Worm (Caenorhabditis elegans) whole organism, L3 larva: ENCODE results near the gene C01B10.7.

Experiments
- R02D3.7 ChIP-seq: fragments of 150-350 bp; optimal IDR thresholded peaks from 2 replicates; lab custom pipeline; 2014; ENCODE audit warnings: missing biosample characterization, missing genetic modification characterization
- ZK546.5 ChIP-seq: sonication (generic microtip); optimal IDR thresholded peaks from 2 replicates; lab custom pipeline; 2017; ENCODE audit warnings: missing biosample characterization, missing genetic modification characterization
- aly-2 ChIP-seq: fragments of 150-350 bp; optimal IDR thresholded peaks from 2 replicates; lab custom pipeline; 2014; ENCODE audit warnings: missing biosample characterization, missing genetic modification characterization
- ama-1 ChIP-seq: fragments of 150-350 bp; optimal IDR thresholded peaks from 2 replicates; lab custom pipeline; 2018
- ceh-16 ChIP-seq: sonication (generic microtip); optimal IDR thresholded peaks from 2 replicates; lab custom pipeline; 2017; ENCODE audit warnings: missing biosample characterization, missing genetic modification characterization
- ceh-28 ChIP-seq: fragments of 150-350 bp; optimal IDR thresholded peaks from 2 replicates; lab custom pipeline; 2014; ENCODE audit warnings: missing biosample characterization, missing genetic modification reagents, missing genetic modification characterization
- ceh-9 ChIP-seq: sonication (generic microtip); optimal IDR thresholded peaks from 2 replicates; lab custom pipeline; 2018; ENCODE audit warnings: missing biosample characterization, missing genetic modification characterization
- daf-12 ChIP-seq: fragments of 150-350 bp; optimal IDR thresholded peaks from 2 replicates; lab custom pipeline; 2014; ENCODE audit warnings: missing biosample characterization, missing genetic modification reagents, missing genetic modification characterization
- egl-27 ChIP-seq: sonication (generic microtip); optimal IDR thresholded peaks from 4 replicates; lab custom pipeline; 2017; ENCODE audit warnings: missing biosample characterization, missing genetic modification reagents, missing genetic modification characterization
- egl-5 ChIP-seq: fragments of 150-350 bp; optimal IDR thresholded peaks from 2 replicates; lab custom pipeline; 2017; ENCODE audit warnings: missing biosample characterization, missing genetic modification reagents, missing genetic modification characterization, inconsistent platforms
- elt-1 ChIP-seq: fragments of 150-350 bp; optimal IDR thresholded peaks from 2 replicates; lab custom pipeline; 2014; ENCODE audit warnings: missing biosample characterization, missing genetic modification characterization
- elt-2 ChIP-seq: sonication (generic microtip); optimal IDR thresholded peaks from 2 replicates; lab custom pipeline; 2016; ENCODE audit warnings: missing genetic modification reagents, mild to moderate bottlenecking, missing genetic modification characterization, missing compliant biosample characterization
- elt-3 ChIP-seq, 3 experiments: fragments of 150-350 bp in 1 of 3; sonication (generic microtip) in 2 of 3; optimal IDR thresholded peaks; 2 replicates in 2 of 3; 4 replicates in 1 of 3; lab custom pipeline; 2014 to 2017; ENCODE audit warnings: missing biosample characterization in 3 of 3, missing genetic modification characterization in 3 of 3
- eor-1 ChIP-seq, 2 experiments: fragments of 150-350 bp; optimal IDR thresholded peaks; 2 replicates each; lab custom pipeline; 2014 to 2018; ENCODE audit warnings: missing biosample characterization in 2 of 2, missing genetic modification characterization in 2 of 2
- fkh-10 ChIP-seq: sonication (generic microtip); optimal IDR thresholded peaks from 2 replicates; lab custom pipeline; 2017; ENCODE audit warnings: missing biosample characterization, missing genetic modification reagents, missing genetic modification characterization
- fkh-2 ChIP-seq: fragments of 150-350 bp; optimal IDR thresholded peaks from 2 replicates; lab custom pipeline; 2014; ENCODE audit warnings: missing biosample characterization, missing genetic modification reagents, missing genetic modification characterization
- hmg-11 ChIP-seq: sonication (generic microtip); optimal IDR thresholded peaks from 2 replicates; lab custom pipeline; 2016; ENCODE audit warnings: missing genetic modification characterization, missing compliant biosample characterization
- jun-1 ChIP-seq: fragments of 150-350 bp; optimal IDR thresholded peaks from 2 replicates; lab custom pipeline; 2014; ENCODE audit warnings: missing biosample characterization, missing genetic modification reagents, missing genetic modification characterization
- lin-15B ChIP-seq: fragments of 150-350 bp; optimal IDR thresholded peaks from 2 replicates; lab custom pipeline; 2014; ENCODE audit warnings: missing biosample characterization, missing genetic modification characterization
- lin-39 ChIP-seq: fragments of 150-350 bp; optimal IDR thresholded peaks from 2 replicates; lab custom pipeline; 2018; ENCODE audit warnings: missing biosample characterization, missing genetic modification reagents, missing genetic modification characterization
- lsy-12 ChIP-seq: sonication (generic microtip); optimal IDR thresholded peaks from 2 replicates; lab custom pipeline; 2016; ENCODE audit warnings: mild to moderate bottlenecking, missing genetic modification characterization, missing compliant biosample characterization
- mdl-1 ChIP-seq: fragments of 150-350 bp; optimal IDR thresholded peaks from 2 replicates; lab custom pipeline; 2014; ENCODE audit warnings: missing biosample characterization, missing genetic modification characterization
- mml-1 ChIP-seq: fragments of 150-350 bp; sonication (generic microtip); optimal IDR thresholded peaks from 3 replicates; lab custom pipeline; 2014; ENCODE audit warnings: missing biosample characterization, missing genetic modification characterization
- nfya-1 ChIP-seq: sonication (generic microtip); optimal IDR thresholded peaks from 2 replicates; lab custom pipeline; 2017; ENCODE audit warnings: missing genetic modification characterization, mild to moderate bottlenecking, missing compliant biosample characterization, antibody characterized with exemption, moderate library complexity; ENCODE audit not compliant: insufficient read depth
- nhr-11 ChIP-seq: fragments of 150-350 bp; optimal IDR thresholded peaks from 2 replicates; lab custom pipeline; 2014; ENCODE audit warnings: missing biosample characterization, missing genetic modification characterization
- nhr-23 ChIP-seq: fragments of 150-350 bp; optimal IDR thresholded peaks from 2 replicates; lab custom pipeline; 2014; ENCODE audit warnings: missing biosample characterization, missing genetic modification reagents, missing genetic modification characterization
- nhr-237 ChIP-seq: fragments of 150-350 bp; optimal IDR thresholded peaks from 2 replicates; lab custom pipeline; 2014; ENCODE audit warnings: missing biosample characterization, missing genetic modification characterization
- nhr-25 ChIP-seq: sonication (generic microtip); optimal IDR thresholded peaks from 2 replicates; lab custom pipeline; 2017; ENCODE audit warnings: missing biosample characterization, missing genetic modification characterization
- nhr-28 ChIP-seq: fragments of 150-350 bp; optimal IDR thresholded peaks from 2 replicates; lab custom pipeline; 2014; ENCODE audit warnings: missing biosample characterization, missing genetic modification characterization
- nhr-43 ChIP-seq: sonication (generic microtip); optimal IDR thresholded peaks from 2 replicates; lab custom pipeline; 2016; ENCODE audit warnings: mild to moderate bottlenecking, missing genetic modification characterization, missing compliant biosample characterization; ENCODE audit not compliant: poor library complexity, severe bottlenecking
- nhr-67 ChIP-seq: fragments of 150-350 bp; optimal IDR thresholded peaks from 2 replicates; lab custom pipeline; 2014; ENCODE audit warnings: missing biosample characterization, missing genetic modification characterization
- nhr-76 ChIP-seq: fragments of 150-350 bp; sonication (generic microtip); optimal IDR thresholded peaks from 5 replicates; lab custom pipeline; 2014; ENCODE audit warnings: missing biosample characterization, missing genetic modification characterization
- pha-4 ChIP-seq: fragments of 150-350 bp; optimal IDR thresholded peaks from 2 replicates; lab custom pipeline; 2014; ENCODE audit warnings: missing biosample characterization, missing genetic modification reagents, missing genetic modification characterization
- pqm-1 ChIP-seq: fragments of 150-350 bp; optimal IDR thresholded peaks from 2 replicates; lab custom pipeline; 2017; ENCODE audit warnings: missing biosample characterization, missing genetic modification characterization, inconsistent platforms
- sea-2 ChIP-seq: fragments of 150-350 bp; sonication (generic microtip); optimal IDR thresholded peaks from 4 replicates; lab custom pipeline; 2014; ENCODE audit warnings: missing biosample characterization, missing genetic modification reagents, missing genetic modification characterization
- skn-1 ChIP-seq: fragments of 150-350 bp; optimal IDR thresholded peaks from 2 replicates; lab custom pipeline; 2014; ENCODE audit warnings: missing biosample characterization, missing genetic modification characterization
- snpc-4 ChIP-seq: fragments of 150-350 bp; optimal IDR thresholded peaks from 2 replicates; lab custom pipeline; 2014; ENCODE audit warnings: missing biosample characterization, missing genetic modification characterization
- tbx-2 ChIP-seq: sonication (generic microtip); optimal IDR thresholded peaks from 2 replicates; lab custom pipeline; 2016; ENCODE audit warnings: mild to moderate bottlenecking, missing genetic modification characterization, missing compliant biosample characterization
- unc-39 ChIP-seq: sonication (generic microtip); optimal IDR thresholded peaks from 4 replicates; lab custom pipeline; 2017; ENCODE audit warnings: missing biosample characterization, missing genetic modification characterization
- unc-62 ChIP-seq: fragments of 150-350 bp; sonication (generic microtip); optimal IDR thresholded peaks from 4 replicates; lab custom pipeline; 2014; ENCODE audit warnings: missing biosample characterization, missing genetic modification reagents, missing genetic modification characterization
- zag-1 ChIP-seq: fragments of 150-350 bp; optimal IDR thresholded peaks from 2 replicates; lab custom pipeline; 2014; ENCODE audit warnings: missing biosample characterization, missing genetic modification characterization
- ztf-11 ChIP-seq: fragments of 150-350 bp; optimal IDR thresholded peaks from 2 replicates; lab custom pipeline; 2014; ENCODE audit warnings: missing biosample characterization, missing genetic modification characterization
- ztf-4 ChIP-seq: fragments of 150-350 bp; optimal IDR thresholded peaks from 2 replicates; lab custom pipeline; 2014; ENCODE audit warnings: missing biosample characterization, missing genetic modification characterization

Gene C01B10.7

ce11 chrIV:6621252-6621651 is 17.1 kb upstream of the C01B10.7 start, which contains the start of gene C01B10.3:
C01B10.3 (minus strand) TSS chrIV:6621352.
- TF ChIP-seq elt-3 (tag; optimal IDR thresholded peaks at IDR 0.05; lab: Kevin White, UChicago) (no peak), daf-12 (no peak), lsy-12 (tag; lab: Kevin White, UChicago) (no peak), nhr-67 (tag; lab: Kevin White, UChicago) (no peak), ceh-9 (tag; lab: Kevin White, UChicago) (no peak), ztf-4 (tag; lab: Kevin White, UChicago) (no peak), nhr-43 (tag; lab: Kevin White, UChicago) (no peak), nhr-25 (tag; lab: Kevin White, UChicago) (no peak), pha-4 (tag; lab: Kevin White, UChicago) (no peak), unc-39 (tag; lab: Kevin White, UChicago) (no peak), R02D3.7 (no peak), fkh-2 (tag; lab: Kevin White, UChicago) (no peak), tbx-2 (tag; lab: Kevin White, UChicago) (no peak), mdl-1 (tag; lab: Kevin White, UChicago) (no peak), elt-2 (no peak), nhr-23 (no peak), aly-2 (tag; lab: Kevin White, UChicago) (no peak), ceh-16 (tag; lab: Kevin White, UChicago) (no peak)

- no peak for TF ChIP-seq tbx-2 (tag; lab: Kevin White, UChicago)
- no peak for TF ChIP-seq jun-1 (tag; lab: Kevin White, UChicago)
- no peak for TF ChIP-seq lin-39 (tag; lab: Kevin White, UChicago)
- no peak for TF ChIP-seq elt-1
- TF ChIP-seq unc-39 (tag; lab: Kevin White, UChicago): no peak
- no peak for TF ChIP-seq lin-15B (tag; lab: Kevin White, UChicago)
- TF ChIP-seq mdl-1 (tag; lab: Kevin White, UChicago): no peak
- TF ChIP-seq egl-27 (tag; lab: Kevin White, UChicago): no peak
- TF ChIP-seq nhr-11: no peak
- TF ChIP-seq nhr-43 (tag; lab: Kevin White, UChicago): no peak
- no peak for TF ChIP-seq eor-1 (tag; optimal IDR thresholded peaks at IDR 0.05; lab: Kevin White, UChicago)
- TF ChIP-seq nhr-23: peak; percentile 76
- no peak for TF ChIP-seq fkh-2 (tag; lab: Kevin White, UChicago)
- TF ChIP-seq ztf-11: no peak
- TF ChIP-seq mml-1: no peak
- TF ChIP-seq nhr-28 (tag; lab: Kevin White, UChicago): no peak
- peak; percentile 36 for TF ChIP-seq pha-4 (tag; lab: Kevin White, UChicago)
- TF ChIP-seq ceh-9 (tag; lab: Kevin White, UChicago): no peak
- no peak for TF ChIP-seq snpc-4 (tag; lab: Kevin White, UChicago)
- no peak for TF ChIP-seq ztf-4 (tag; lab: Kevin White, UChicago)
- TF ChIP-seq fkh-10 (GFP tag; lab: Kevin White, UChicago): no peak
- no peak for TF ChIP-seq unc-62 (GFP tag; lab: Kevin White, UChicago)
- TF ChIP-seq lsy-12 (tag; lab: Kevin White, UChicago): no peak
- TF ChIP-seq elt-3 (tag; optimal IDR thresholded peaks at IDR 0.05; lab: Kevin White, UChicago): peak in 1 of 3 experiments; percentile 73
- no peak for TF ChIP-seq ZK546.5 (tag; lab: Kevin White, UChicago)
- no peak for TF ChIP-seq sea-2 (GFP tag; lab: Kevin White, UChicago)
- TF ChIP-seq ama-1 (lab: Kevin White, UChicago): no peak
- TF ChIP-seq nhr-237 (tag; lab: Kevin White, UChicago): no peak
- TF ChIP-seq daf-12: no peak
- no peak for TF ChIP-seq pqm-1 (tag; lab: Kevin White, UChicago)
- TF ChIP-seq nhr-76 (tag; lab: Kevin White, UChicago): no peak
- no peak for TF ChIP-seq R02D3.7
- TF ChIP-seq egl-5 (tag; lab: Kevin White, UChicago): no peak
- no peak for TF ChIP-seq hmg-11 (tag; lab: Kevin White, UChicago)
- no peak for TF ChIP-seq elt-2
- TF ChIP-seq skn-1 (tag; lab: Kevin White, UChicago): no peak
- TF ChIP-seq ceh-16 (tag; lab: Kevin White, UChicago): no peak
- no peak for TF ChIP-seq aly-2 (tag; lab: Kevin White, UChicago)
- TF ChIP-seq zag-1 (tag; lab: Kevin White, UChicago): no peak
- TF ChIP-seq nhr-25 (tag; lab: Kevin White, UChicago): peak; percentile 70
- TF ChIP-seq nfya-1 (tag; lab: Kevin White, UChicago): peak; percentile 20
- no peak for TF ChIP-seq nhr-67 (tag; lab: Kevin White, UChicago)
- peak; percentile 38 for TF ChIP-seq ceh-28 (tag; lab: Kevin White, UChicago)
These were observed 16.2 kb upstream of the C01B10.7 start for ce11 chrIV:6622142-6622541.
